Worm (Caenorhabditis elegans) whole organism, L3 larva: ENCODE measurements around the gene lgc-27.

ENCODE experiments used
- R02D3.7 ChIP-seq: fragments of 150-350 bp; optimal IDR thresholded peaks from 2 replicates; lab custom pipeline; 2014; ENCODE audit warnings: missing biosample characterization, missing genetic modification characterization
- ZK546.5 ChIP-seq: sonication (generic microtip); optimal IDR thresholded peaks from 2 replicates; lab custom pipeline; 2017; ENCODE audit warnings: missing biosample characterization, missing genetic modification characterization
- aly-2 ChIP-seq: fragments of 150-350 bp; optimal IDR thresholded peaks from 2 replicates; lab custom pipeline; 2014; ENCODE audit warnings: missing biosample characterization, missing genetic modification characterization
- ama-1 ChIP-seq: fragments of 150-350 bp; optimal IDR thresholded peaks from 2 replicates; lab custom pipeline; 2018
- ceh-16 ChIP-seq: sonication (generic microtip); optimal IDR thresholded peaks from 2 replicates; lab custom pipeline; 2017; ENCODE audit warnings: missing biosample characterization, missing genetic modification characterization
- ceh-28 ChIP-seq: fragments of 150-350 bp; optimal IDR thresholded peaks from 2 replicates; lab custom pipeline; 2014; ENCODE audit warnings: missing biosample characterization, missing genetic modification reagents, missing genetic modification characterization
- ceh-82 ChIP-seq: fragments of 150-350 bp; optimal IDR thresholded peaks from 2 replicates; lab custom pipeline; 2014; ENCODE audit warnings: missing biosample characterization, missing genetic modification characterization
- ceh-9 ChIP-seq: sonication (generic microtip); optimal IDR thresholded peaks from 2 replicates; lab custom pipeline; 2018; ENCODE audit warnings: missing biosample characterization, missing genetic modification characterization
- egl-27 ChIP-seq: sonication (generic microtip); optimal IDR thresholded peaks from 4 replicates; lab custom pipeline; 2017; ENCODE audit warnings: missing biosample characterization, missing genetic modification reagents, missing genetic modification characterization
- egl-5 ChIP-seq: fragments of 150-350 bp; optimal IDR thresholded peaks from 2 replicates; lab custom pipeline; 2017; ENCODE audit warnings: missing biosample characterization, missing genetic modification reagents, missing genetic modification characterization, inconsistent platforms
- elt-1 ChIP-seq: fragments of 150-350 bp; optimal IDR thresholded peaks from 2 replicates; lab custom pipeline; 2014; ENCODE audit warnings: missing biosample characterization, missing genetic modification characterization
- eor-1 ChIP-seq, 2 experiments: fragments of 150-350 bp; optimal IDR thresholded peaks; 2 replicates each; lab custom pipeline; 2014 to 2018; ENCODE audit warnings: missing biosample characterization in 2 of 2, missing genetic modification characterization in 2 of 2
- fkh-2 ChIP-seq: fragments of 150-350 bp; optimal IDR thresholded peaks from 2 replicates; lab custom pipeline; 2014; ENCODE audit warnings: missing biosample characterization, missing genetic modification reagents, missing genetic modification characterization
- fos-1 ChIP-seq: fragments of 150-350 bp; optimal IDR thresholded peaks from 2 replicates; lab custom pipeline; 2014; ENCODE audit warnings: missing biosample characterization, missing genetic modification characterization
- hmg-11 ChIP-seq: sonication (generic microtip); optimal IDR thresholded peaks from 2 replicates; lab custom pipeline; 2016; ENCODE audit warnings: missing genetic modification characterization, missing compliant biosample characterization
- lin-15B ChIP-seq: fragments of 150-350 bp; optimal IDR thresholded peaks from 2 replicates; lab custom pipeline; 2014; ENCODE audit warnings: missing biosample characterization, missing genetic modification characterization
- lin-39 ChIP-seq: fragments of 150-350 bp; optimal IDR thresholded peaks from 2 replicates; lab custom pipeline; 2018; ENCODE audit warnings: missing biosample characterization, missing genetic modification reagents, missing genetic modification characterization
- nfya-1 ChIP-seq: sonication (generic microtip); optimal IDR thresholded peaks from 2 replicates; lab custom pipeline; 2017; ENCODE audit warnings: missing genetic modification characterization, mild to moderate bottlenecking, missing compliant biosample characterization, antibody characterized with exemption, moderate library complexity; ENCODE audit not compliant: insufficient read depth
- nhr-11 ChIP-seq: fragments of 150-350 bp; optimal IDR thresholded peaks from 2 replicates; lab custom pipeline; 2014; ENCODE audit warnings: missing biosample characterization, missing genetic modification characterization
- nhr-12 ChIP-seq: fragments of 150-350 bp; optimal IDR thresholded peaks from 2 replicates; lab custom pipeline; 2014; ENCODE audit warnings: missing biosample characterization, missing genetic modification characterization
- nhr-23 ChIP-seq: fragments of 150-350 bp; optimal IDR thresholded peaks from 2 replicates; lab custom pipeline; 2014; ENCODE audit warnings: missing biosample characterization, missing genetic modification reagents, missing genetic modification characterization
- nhr-237 ChIP-seq: fragments of 150-350 bp; optimal IDR thresholded peaks from 2 replicates; lab custom pipeline; 2014; ENCODE audit warnings: missing biosample characterization, missing genetic modification characterization
- nhr-25 ChIP-seq: sonication (generic microtip); optimal IDR thresholded peaks from 2 replicates; lab custom pipeline; 2017; ENCODE audit warnings: missing biosample characterization, missing genetic modification characterization
- nhr-28 ChIP-seq: fragments of 150-350 bp; optimal IDR thresholded peaks from 2 replicates; lab custom pipeline; 2014; ENCODE audit warnings: missing biosample characterization, missing genetic modification characterization
- nhr-43 ChIP-seq: sonication (generic microtip); optimal IDR thresholded peaks from 2 replicates; lab custom pipeline; 2016; ENCODE audit warnings: mild to moderate bottlenecking, missing genetic modification characterization, missing compliant biosample characterization; ENCODE audit not compliant: poor library complexity, severe bottlenecking
- nhr-67 ChIP-seq: fragments of 150-350 bp; optimal IDR thresholded peaks from 2 replicates; lab custom pipeline; 2014; ENCODE audit warnings: missing biosample characterization, missing genetic modification characterization
- nhr-76 ChIP-seq: fragments of 150-350 bp; sonication (generic microtip); optimal IDR thresholded peaks from 5 replicates; lab custom pipeline; 2014; ENCODE audit warnings: missing biosample characterization, missing genetic modification characterization
- nhr-77 ChIP-seq: fragments of 150-350 bp; optimal IDR thresholded peaks from 2 replicates; lab custom pipeline; 2014; ENCODE audit warnings: missing biosample characterization, missing genetic modification characterization
- pha-4 ChIP-seq: fragments of 150-350 bp; optimal IDR thresholded peaks from 2 replicates; lab custom pipeline; 2014; ENCODE audit warnings: missing biosample characterization, missing genetic modification reagents, missing genetic modification characterization
- pqm-1 ChIP-seq: fragments of 150-350 bp; optimal IDR thresholded peaks from 2 replicates; lab custom pipeline; 2017; ENCODE audit warnings: missing biosample characterization, missing genetic modification characterization, inconsistent platforms
- sea-2 ChIP-seq: fragments of 150-350 bp; sonication (generic microtip); optimal IDR thresholded peaks from 4 replicates; lab custom pipeline; 2014; ENCODE audit warnings: missing biosample characterization, missing genetic modification reagents, missing genetic modification characterization
- snpc-4 ChIP-seq: fragments of 150-350 bp; optimal IDR thresholded peaks from 2 replicates; lab custom pipeline; 2014; ENCODE audit warnings: missing biosample characterization, missing genetic modification characterization
- tbx-2 ChIP-seq: sonication (generic microtip); optimal IDR thresholded peaks from 2 replicates; lab custom pipeline; 2016; ENCODE audit warnings: mild to moderate bottlenecking, missing genetic modification characterization, missing compliant biosample characterization
- unc-39 ChIP-seq: sonication (generic microtip); optimal IDR thresholded peaks from 4 replicates; lab custom pipeline; 2017; ENCODE audit warnings: missing biosample characterization, missing genetic modification characterization
- unc-62 ChIP-seq: fragments of 150-350 bp; sonication (generic microtip); optimal IDR thresholded peaks from 4 replicates; lab custom pipeline; 2014; ENCODE audit warnings: missing biosample characterization, missing genetic modification reagents, missing genetic modification characterization
- zag-1 ChIP-seq: fragments of 150-350 bp; optimal IDR thresholded peaks from 2 replicates; lab custom pipeline; 2014; ENCODE audit warnings: missing biosample characterization, missing genetic modification characterization
- ztf-11 ChIP-seq: fragments of 150-350 bp; optimal IDR thresholded peaks from 2 replicates; lab custom pipeline; 2014; ENCODE audit warnings: missing biosample characterization, missing genetic modification characterization
- ztf-4 ChIP-seq: fragments of 150-350 bp; optimal IDR thresholded peaks from 2 replicates; lab custom pipeline; 2014; ENCODE audit warnings: missing biosample characterization, missing genetic modification characterization

Gene lgc-27

ce11 chrII:4648785-4649184 lies at the start of gene lgc-27:
TSS of gene lgc-27 (plus strand) at chrII:4649085.
- TF ChIP-seq nhr-237 (tag; lab: Kevin White, UChicago) (no peak), egl-5 (tag; lab: Kevin White, UChicago) (no peak), pqm-1 (tag; lab: Kevin White, UChicago) (no peak), nhr-76 (no peak), pha-4 (tag; lab: Kevin White, UChicago) (peak; percentile 16), nfya-1 (tag; lab: Kevin White, UChicago) (no peak)

- TF ChIP-seq pqm-1 (tag; lab: Kevin White, UChicago) (peak; percentile 28), ztf-4 (tag; lab: Kevin White, UChicago) (no peak), tbx-2 (no peak)
Observed at ce11 chrII:4599838-4600237, 49.0 kb upstream of the lgc-27 start.

ce11 chrII:4600276-4600675 lies 48.6 kb upstream of the lgc-27 start:
- TF ChIP-seq hmg-11 (tag; lab: Kevin White, UChicago): no peak
- TF ChIP-seq egl-27: no peak
- no peak for TF ChIP-seq nhr-237 (tag; lab: Kevin White, UChicago)
- TF ChIP-seq nhr-23 (tag; lab: Kevin White, UChicago): no peak

DNA sequence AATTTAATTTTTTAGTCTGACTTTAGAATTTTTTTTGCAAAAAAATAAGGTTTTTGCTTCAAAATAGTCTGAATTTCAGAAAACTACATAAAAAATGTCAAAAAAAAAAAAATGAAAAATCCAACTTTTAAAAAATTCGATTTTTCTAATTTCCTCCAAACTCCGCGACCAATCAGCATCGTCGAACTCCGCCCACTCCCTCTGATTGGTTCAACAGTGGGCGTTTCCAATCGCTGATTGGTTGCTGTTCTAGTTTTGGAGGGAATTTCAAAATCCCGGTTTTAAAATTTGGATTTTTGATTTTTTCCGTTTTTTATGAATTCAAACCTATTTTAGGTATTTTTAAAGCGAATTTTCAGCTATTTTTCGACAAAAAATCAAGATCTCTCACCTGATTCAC lies 48.1 kb upstream of the lgc-27 start:
- TF ChIP-seq nfya-1 (tag; lab: Kevin White, UChicago): peak; percentile 88
- no peak for TF ChIP-seq R02D3.7 (tag; lab: Kevin White, UChicago)
- no peak for TF ChIP-seq nhr-23 (tag; lab: Kevin White, UChicago)
- TF ChIP-seq, all 47 proteins: peak for 1

DNA sequence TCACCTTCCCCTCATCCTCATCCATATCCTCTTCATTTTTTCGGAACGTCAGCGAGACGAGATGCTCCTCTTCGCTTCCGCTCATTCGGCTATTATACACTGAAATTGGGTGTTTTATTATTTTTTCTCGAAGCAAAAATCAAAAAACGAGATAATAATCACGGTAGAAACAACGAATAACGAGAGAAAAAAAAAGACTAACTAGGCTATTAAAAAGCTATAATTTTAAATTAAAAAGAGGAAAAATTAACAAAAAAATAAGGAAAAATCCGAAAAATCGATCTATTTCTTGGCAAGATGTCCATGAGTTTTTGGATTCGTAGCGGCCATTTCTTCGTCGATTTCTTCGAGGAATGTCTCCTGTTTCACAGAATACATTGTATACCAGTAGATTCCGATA lies 47.6 kb upstream of the lgc-27 start, which contains the start of gene ipla-1:
Gene ipla-1 (minus strand): TSS at position 101 of the 400 bp plus-strand sequence.
- TF ChIP-seq ztf-11 (tag; lab: Kevin White, UChicago) (no peak), ZK546.5 (tag; lab: Kevin White, UChicago) (no peak), ceh-28 (tag; lab: Kevin White, UChicago) (no peak)

ce11 chrII:4602533-4602932 lies 46.4 kb upstream of the lgc-27 start, which contains the start of gene coa-3:
TSS of gene coa-3 (minus strand) at chrII:4602633.
- no peak for TF ChIP-seq ceh-16 (tag; lab: Kevin White, UChicago)
- no peak for TF ChIP-seq unc-62 (GFP tag; lab: Kevin White, UChicago)
- TF ChIP-seq ZK546.5 (tag; lab: Kevin White, UChicago): no peak
- TF ChIP-seq sea-2 (GFP tag; lab: Kevin White, UChicago): no peak
- TF ChIP-seq ztf-11 (tag; lab: Kevin White, UChicago): no peak
- no peak for TF ChIP-seq lin-39 (tag; lab: Kevin White, UChicago)

- no peak for TF ChIP-seq unc-62 (GFP tag; lab: Kevin White, UChicago)
- TF ChIP-seq tbx-2: no peak
- TF ChIP-seq eor-1 (tag; optimal IDR thresholded peaks at IDR 0.05; lab: Kevin White, UChicago): no peak
- TF ChIP-seq nhr-76: no peak
- no peak for TF ChIP-seq nhr-67 (tag; lab: Kevin White, UChicago)
- TF ChIP-seq nhr-77 (tag; lab: Kevin White, UChicago): no peak
- TF ChIP-seq pqm-1 (tag; lab: Kevin White, UChicago): peak; percentile 62
- TF ChIP-seq egl-27: no peak
- no peak for TF ChIP-seq fos-1 (tag; lab: Kevin White, UChicago)
- TF ChIP-seq ceh-28 (tag; lab: Kevin White, UChicago): peak; percentile 13
- peak; percentile 74 for TF ChIP-seq nhr-23 (tag; lab: Kevin White, UChicago)
- TF ChIP-seq zag-1: no peak
- no peak for TF ChIP-seq ZK546.5 (tag; lab: Kevin White, UChicago)
- TF ChIP-seq snpc-4: peak; percentile 81
- no peak for TF ChIP-seq sea-2 (GFP tag; lab: Kevin White, UChicago)
- TF ChIP-seq pha-4 (tag; lab: Kevin White, UChicago): peak; percentile 72
- TF ChIP-seq ztf-4 (tag; lab: Kevin White, UChicago): no peak
- no peak for TF ChIP-seq ceh-9
- peak; percentile 89 for TF ChIP-seq lin-15B (tag; lab: Kevin White, UChicago)
- TF ChIP-seq hmg-11 (tag; lab: Kevin White, UChicago): peak; percentile 36
- no peak for TF ChIP-seq aly-2
- TF ChIP-seq nhr-28 (tag; lab: Kevin White, UChicago): no peak
- TF ChIP-seq ceh-82 (tag; lab: Kevin White, UChicago): no peak
- TF ChIP-seq unc-39: no peak
- TF ChIP-seq elt-1: no peak
- no peak for TF ChIP-seq ztf-11 (tag; lab: Kevin White, UChicago)
- peak; percentile 60 for TF ChIP-seq nhr-25 (tag; lab: Kevin White, UChicago)
- peak; percentile 41 for TF ChIP-seq R02D3.7 (tag; lab: Kevin White, UChicago)
- TF ChIP-seq nhr-43: peak; percentile 92
- no peak for TF ChIP-seq ama-1 (lab: Kevin White, UChicago)
- no peak for TF ChIP-seq nhr-12
- TF ChIP-seq fkh-2: no peak
- TF ChIP-seq nhr-237 (tag; lab: Kevin White, UChicago): no peak
- peak; percentile 56 for TF ChIP-seq egl-5 (tag; lab: Kevin White, UChicago)
- no peak for TF ChIP-seq nhr-11 (tag; lab: Kevin White, UChicago)
Observed at ce11 chrII:4603035-4603434, 45.9 kb upstream of the lgc-27 start, which contains the start of gene F35D11.4. TSS of gene F35D11.4 (plus strand) at chrII:4603427.
